Worm (Caenorhabditis elegans): ENCODE measurements around the gene mks-3.

The mks-3 gene

DNA sequence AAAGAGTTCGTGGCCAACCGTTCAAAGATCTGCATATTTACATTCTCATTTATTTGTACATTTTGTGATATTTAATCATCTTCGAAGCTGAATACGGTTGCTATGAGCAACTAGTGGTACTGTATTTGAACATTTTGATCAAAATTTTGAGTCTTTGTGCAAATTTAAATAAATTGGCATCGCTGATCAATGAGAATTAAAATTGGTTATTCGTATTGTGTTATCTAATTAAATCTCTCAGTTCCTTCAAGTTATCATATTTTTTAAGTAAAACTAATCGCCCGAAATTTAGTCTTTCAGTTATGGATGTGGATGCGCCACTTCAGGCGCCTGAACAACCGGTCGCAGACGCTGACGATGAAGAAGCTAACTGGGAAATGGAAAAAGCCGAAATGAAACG, 15.9 kb upstream of the mks-3 start, which contains the start of gene npp-21:
Gene npp-21 (plus strand): TSS at position 301 of the 400 bp plus-strand sequence.
- no peak for TF ChIP-seq unc-62 (GFP tag; optimal IDR thresholded peaks at IDR 0.05)

DNA sequence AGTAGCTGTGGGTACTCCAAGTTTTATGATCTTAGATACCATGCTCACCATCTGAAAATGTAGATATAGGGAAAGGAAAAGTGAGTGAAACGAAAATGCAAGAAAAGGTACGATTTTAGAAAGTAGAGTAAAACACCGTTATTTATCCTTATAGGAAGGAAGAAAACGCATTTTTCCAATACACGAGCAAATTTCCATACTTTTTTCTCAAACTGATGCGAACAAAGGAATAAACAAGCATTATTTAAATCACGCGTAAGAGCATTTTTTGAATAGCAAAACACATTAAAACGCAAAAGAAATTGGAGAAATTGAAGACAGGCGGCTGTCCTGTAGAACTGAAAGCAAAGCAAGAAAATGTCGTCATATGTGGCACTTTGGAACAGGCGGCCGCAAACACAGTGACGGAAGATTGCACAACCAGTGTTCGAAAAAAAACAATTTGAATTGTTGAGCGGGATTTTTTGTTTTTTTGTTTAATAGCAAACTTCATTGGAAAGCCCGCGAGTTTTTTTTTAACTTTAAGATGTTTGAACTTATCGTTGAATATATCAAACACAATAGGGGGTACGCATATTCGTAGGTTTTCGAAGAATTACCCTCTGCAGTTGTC, 15.4 kb upstream of the mks-3 start, which contains the start of gene pgam-5:
Gene pgam-5 (minus strand): TSS at position 51 of the 613 bp plus-strand sequence.
- no peak for TF ChIP-seq unc-62 (GFP tag; optimal IDR thresholded peaks at IDR 0.05)

ce11 chrII:7594812-7595211, 11.4 kb upstream of the mks-3 start, which contains the start of gene syd-1:
Gene syd-1, minus strand, starts transcription at chrII:7594912.
- no peak for TF ChIP-seq unc-62 (GFP tag; optimal IDR thresholded peaks at IDR 0.05)

DNA sequence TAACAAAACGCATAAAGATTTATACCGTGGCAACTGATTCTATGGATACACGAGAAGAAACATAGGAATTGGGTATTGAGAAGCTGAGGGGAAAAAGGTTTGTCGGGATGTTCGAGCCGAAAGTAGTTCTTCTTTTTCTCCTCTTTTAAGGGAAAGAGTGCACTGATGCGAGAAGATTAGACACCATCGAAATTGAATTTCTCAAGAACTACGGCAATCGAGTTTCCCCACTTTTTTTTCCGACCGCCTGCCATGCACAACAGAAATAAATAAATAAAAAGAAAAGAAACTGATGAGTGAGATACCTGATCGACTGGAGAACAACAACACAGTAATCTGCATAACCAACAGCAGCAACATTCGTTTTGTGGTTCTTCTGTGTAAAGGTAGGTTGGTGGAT, 10.8 kb upstream of the mks-3 start:
- TF ChIP-seq unc-62 (GFP tag; optimal IDR thresholded peaks at IDR 0.05): no peak

DNA sequence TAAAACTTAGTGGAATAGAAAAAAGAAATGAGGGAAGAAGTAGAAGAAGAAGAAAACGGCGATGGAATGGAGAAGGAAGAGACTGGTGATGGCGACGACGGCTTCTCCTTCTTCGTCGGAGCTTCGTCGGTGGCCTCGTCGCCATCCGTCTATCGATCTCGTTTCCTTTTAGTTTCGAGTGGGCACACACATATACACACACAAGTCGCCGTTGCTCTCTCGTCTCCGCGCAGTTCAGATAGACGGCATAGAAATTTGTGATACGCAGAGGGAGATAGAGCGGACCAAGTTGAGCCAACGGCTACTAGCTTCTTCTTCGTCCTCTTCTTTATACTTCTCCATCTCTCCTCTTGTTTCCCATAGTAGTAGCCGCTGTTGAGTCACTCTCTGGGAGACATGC, 9.8 kb upstream of the mks-3 start:
- TF ChIP-seq unc-62 (GFP tag; optimal IDR thresholded peaks at IDR 0.05): no peak

DNA sequence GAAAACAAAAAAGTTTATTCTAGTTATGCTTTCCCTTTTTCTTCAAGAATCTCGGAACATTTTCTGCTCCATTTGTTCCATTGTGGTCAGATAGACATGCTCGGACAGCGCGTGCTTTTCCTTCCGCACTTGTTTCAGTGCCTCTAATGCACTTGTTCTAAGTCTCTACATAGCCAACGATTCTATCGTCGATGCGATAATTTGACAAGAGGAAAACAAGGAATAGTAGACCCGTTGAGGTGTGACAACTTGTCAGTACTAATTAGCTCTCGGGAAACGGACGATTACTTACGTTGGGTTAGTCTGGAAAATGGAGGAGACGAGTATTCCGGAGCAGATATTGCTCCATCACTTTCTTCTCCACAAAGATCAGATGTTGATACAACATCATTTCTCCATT, 4.8 kb upstream of the mks-3 start:
- no peak for TF ChIP-seq unc-62 (GFP tag; optimal IDR thresholded peaks at IDR 0.05)

ce11 chrII:7577412-7577811, 6.0 kb downstream of the mks-3 start, which contains the start of gene F35D2.6:
Gene F35D2.6, plus strand, starts transcription at chrII:7577712.
- TF ChIP-seq unc-62 (GFP tag; optimal IDR thresholded peaks at IDR 0.05): no peak

DNA sequence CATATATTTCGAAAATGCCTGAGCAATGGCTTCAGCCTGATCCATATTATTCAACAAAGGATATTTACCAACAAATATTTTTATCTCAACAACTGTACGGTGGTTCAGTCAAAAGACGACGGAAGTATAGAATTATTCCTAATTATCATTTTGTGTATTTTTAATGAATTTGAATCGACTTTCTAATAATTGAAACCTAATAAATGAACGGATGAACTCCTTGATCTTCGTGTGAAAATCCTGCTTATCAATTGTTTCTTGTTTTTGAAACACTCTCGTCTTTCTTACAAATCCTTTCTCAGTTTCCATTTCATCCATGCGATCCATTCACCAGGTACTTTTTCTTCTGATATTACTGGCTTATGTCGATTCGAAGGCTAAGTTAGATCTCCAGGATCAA, 7.8 kb downstream of the mks-3 start, which contains the start of gene F35D2.1:
Gene F35D2.1 (plus strand): TSS at position 301 of the 400 bp plus-strand sequence.
- no peak for TF ChIP-seq unc-62 (GFP tag; optimal IDR thresholded peaks at IDR 0.05)

ce11 chrII:7574143-7574542, 9.3 kb downstream of the mks-3 start, which contains the start of gene F35D2.2:
Gene F35D2.2, plus strand, starts transcription at chrII:7574443.
- no peak for TF ChIP-seq unc-62 (GFP tag; optimal IDR thresholded peaks at IDR 0.05)

- no peak for TF ChIP-seq unc-62 (GFP tag; optimal IDR thresholded peaks at IDR 0.05)
Measured at ce11 chrII:7570820-7571219, 12.6 kb downstream of the mks-3 start.

- TF ChIP-seq unc-62 (GFP tag; optimal IDR thresholded peaks at IDR 0.05): no peak
Measured at ce11 chrII:7570305-7570704, 13.2 kb downstream of the mks-3 start, which contains the start of gene F35D2.3. Gene F35D2.3, plus strand, starts transcription at chrII:7570605.

- no peak for TF ChIP-seq unc-62 (GFP tag; optimal IDR thresholded peaks at IDR 0.05)
Measured at ce11 chrII:7562616-7563015, 20.8 kb downstream of the mks-3 start.

- no peak for TF ChIP-seq unc-62 (GFP tag; optimal IDR thresholded peaks at IDR 0.05)
Measured at ce11 chrII:7561494-7561893, 22.0 kb downstream of the mks-3 start, which contains the start of the genes ZK1290.11 and ZK1290.1. Gene ZK1290.11, minus strand, starts transcription at chrII:7561594. Gene ZK1290.1, plus strand, starts transcription at chrII:7561764.

- no peak for TF ChIP-seq unc-62 (GFP tag; optimal IDR thresholded peaks at IDR 0.05)
Measured at ce11 chrII:7560844-7561243, 22.6 kb downstream of the mks-3 start.

- no peak for TF ChIP-seq unc-62 (GFP tag; optimal IDR thresholded peaks at IDR 0.05)
Measured at ce11 chrII:7558864-7559263, 24.6 kb downstream of the mks-3 start.

DNA sequence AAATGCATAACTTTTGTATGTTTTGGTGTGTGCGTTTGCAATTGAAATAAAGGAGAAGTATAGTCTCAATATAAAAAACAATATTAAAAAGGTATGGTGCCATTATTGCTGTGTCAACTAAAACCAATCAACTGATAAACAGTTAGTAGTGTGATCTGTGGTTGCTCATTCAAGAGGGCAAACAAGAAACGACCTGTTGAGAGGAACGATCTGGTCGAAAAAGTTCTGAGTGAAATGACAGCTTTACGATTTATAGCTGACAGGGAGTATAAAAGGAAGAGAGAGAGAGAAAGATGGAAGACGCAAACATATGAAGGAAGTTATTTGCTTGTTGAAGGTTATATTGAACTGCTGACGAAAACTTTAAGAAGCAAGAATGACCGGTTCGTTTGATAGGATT, 25.5 kb downstream of the mks-3 start:
- TF ChIP-seq unc-62 (GFP tag; optimal IDR thresholded peaks at IDR 0.05): no peak

DNA sequence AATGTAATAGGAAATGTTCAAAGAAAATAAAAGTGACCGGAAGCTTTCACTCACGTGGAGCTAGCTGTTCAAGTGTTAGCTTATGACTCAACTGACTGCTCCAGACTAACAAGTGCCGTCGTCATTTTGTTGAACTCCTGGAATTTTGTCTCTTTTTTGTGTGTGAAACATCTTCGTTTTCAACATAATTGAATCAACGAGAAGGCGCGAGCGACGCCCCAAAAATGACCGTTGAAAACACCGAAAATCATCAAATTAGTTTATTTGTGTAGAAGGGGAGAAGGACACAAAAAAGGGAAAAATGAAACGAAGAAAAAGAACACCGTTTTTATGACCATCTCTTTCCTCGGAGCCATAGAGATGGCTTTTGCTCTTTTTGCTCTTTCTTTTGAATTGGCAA, 28.0 kb downstream of the mks-3 start, which contains the start of gene ZK1290.14:
Gene ZK1290.14 (minus strand): TSS at position 139 of the 400 bp plus-strand sequence.
- no peak for TF ChIP-seq unc-62 (GFP tag; optimal IDR thresholded peaks at IDR 0.05)

All from whole organism, dauer.